Fruit fly (Drosophila melanogaster) whole organism, embryonic: ENCODE measurements around the gene CG9664.

Experiments used
- Abd-B ChIP-seq: fragments of 200-800 bp; sonication (Bioruptor generic); optimal IDR thresholded peaks from 2 replicates; lab custom pipeline; 2018; ENCODE audit warnings: missing biosample characterization, mild to moderate bottlenecking, missing genetic modification characterization, moderate library complexity
- CG10979 ChIP-seq: fragments of 200-800 bp; sonication (Bioruptor generic); optimal IDR thresholded peaks from 2 replicates; lab custom pipeline; 2018; ENCODE audit warnings: missing biosample characterization, mild to moderate bottlenecking, missing genetic modification characterization, moderate library complexity
- CG11085 ChIP-seq: fragments of 200-800 bp; sonication (Bioruptor generic); IDR thresholded peaks from 2 replicates; pipeline ENCODE4 v1.3.6; 2022; ENCODE audit warnings: missing biosample characterization, missing genetic modification characterization
- CG11456 ChIP-seq: fragments of 200-800 bp; sonication (Bioruptor generic); IDR thresholded peaks from 3 replicates; pipeline ENCODE4 v1.3.6; 2022; ENCODE audit warnings: missing biosample characterization, missing genetic modification characterization
- CG11695 ChIP-seq: fragments of 200-800 bp; sonication (Bioruptor generic); IDR thresholded peaks from 3 replicates; pipeline ENCODE4 v1.3.6; 2022; ENCODE audit warnings: missing biosample characterization, missing genetic modification characterization
- CG12219 ChIP-seq: fragments of 200-800 bp; sonication (Bioruptor generic); optimal IDR thresholded peaks from 3 replicates; lab custom pipeline; 2018; ENCODE audit warnings: missing biosample characterization, mild to moderate bottlenecking, missing genetic modification characterization
- CG12942 ChIP-seq: fragments of 200-800 bp; sonication (Bioruptor generic); optimal IDR thresholded peaks from 3 replicates; lab custom pipeline; 2016; ENCODE audit warnings: missing biosample characterization, missing genetic modification characterization
- CG14441 ChIP-seq: fragments of 200-800 bp; sonication (Bioruptor generic); IDR thresholded peaks from 2 replicates; pipeline ENCODE4 v1.3.6; 2022; ENCODE audit warnings: missing biosample characterization, missing genetic modification characterization
- CG17186 ChIP-seq: fragments of 200-800 bp; sonication (Bioruptor generic); optimal IDR thresholded peaks from 3 replicates; lab custom pipeline; 2017; ENCODE audit warnings: missing biosample characterization, missing genetic modification reagents, missing genetic modification characterization
- CG17361 ChIP-seq: fragments of 200-800 bp; sonication (Bioruptor generic); IDR thresholded peaks from 3 replicates; pipeline ENCODE4 v1.3.6; 2022; ENCODE audit warnings: missing biosample characterization, missing genetic modification characterization
- CG17802 ChIP-seq: fragments of 200-800 bp; sonication (Bioruptor generic); optimal IDR thresholded peaks from 2 replicates; lab custom pipeline; 2018; ENCODE audit warnings: missing biosample characterization, mild to moderate bottlenecking, missing genetic modification characterization, moderate library complexity
- CG18011 ChIP-seq: fragments of 200-800 bp; sonication (Bioruptor generic); optimal IDR thresholded peaks from 2 replicates; lab custom pipeline; 2017; ENCODE audit warnings: missing biosample characterization, missing genetic modification characterization, mild to moderate bottlenecking, moderate library complexity, missing genotype
- CG3838 ChIP-seq: fragments of 200-800 bp; sonication (Bioruptor generic); optimal IDR thresholded peaks from 3 replicates; lab custom pipeline; 2016; ENCODE audit warnings: missing biosample characterization, missing genetic modification characterization
- CG3847 ChIP-seq: fragments of 200-800 bp; sonication (Bioruptor generic); IDR thresholded peaks from 2 replicates; pipeline ENCODE4 v1.3.6; 2022; ENCODE audit warnings: missing biosample characterization, missing genetic modification characterization
- CG4424 ChIP-seq: fragments of 200-800 bp; sonication (Bioruptor generic); optimal IDR thresholded peaks from 3 replicates; lab custom pipeline; 2016; ENCODE audit warnings: missing biosample characterization, missing genetic modification characterization
- CG4730 ChIP-seq: fragments of 200-800 bp; sonication (Bioruptor generic); IDR thresholded peaks from 2 replicates; pipeline ENCODE4 v1.3.6; 2022; ENCODE audit warnings: missing biosample characterization, missing genetic modification characterization
- CG5245 ChIP-seq: fragments of 200-800 bp; sonication (Bioruptor generic); optimal IDR thresholded peaks from 3 replicates; lab custom pipeline; 2016; ENCODE audit warnings: missing biosample characterization, missing genetic modification characterization
- CG7745 ChIP-seq: fragments of 200-800 bp; sonication (Bioruptor generic); optimal IDR thresholded peaks from 2 replicates; lab custom pipeline; 2018; ENCODE audit warnings: missing biosample characterization, mild to moderate bottlenecking, missing genetic modification characterization, moderate library complexity
- CG7963 ChIP-seq: fragments of 200-800 bp; sonication (Bioruptor generic); IDR thresholded peaks from 3 replicates; pipeline ENCODE4 v1.3.6; 2022; ENCODE audit warnings: missing biosample characterization, missing genetic modification characterization; ENCODE audit not compliant: partially characterized antibody
- CG8388 ChIP-seq: fragments of 200-800 bp; sonication (Bioruptor generic); optimal IDR thresholded peaks from 2 replicates; lab custom pipeline; 2019; ENCODE audit warnings: missing biosample characterization, mild to moderate bottlenecking, missing genetic modification characterization, moderate library complexity
- CG9817 ChIP-seq: fragments of 200-800 bp; sonication (Bioruptor generic); optimal IDR thresholded peaks from 2 replicates; lab custom pipeline; 2018; ENCODE audit warnings: missing biosample characterization, mild to moderate bottlenecking, missing genetic modification characterization, moderate library complexity
- CrebB ChIP-seq: fragments of 200-800 bp; sonication (Bioruptor generic); optimal IDR thresholded peaks from 3 replicates; lab custom pipeline; 2018; ENCODE audit warnings: missing biosample characterization, mild to moderate bottlenecking, missing genetic modification characterization
- Dfd ChIP-seq, 2 experiments: fragments of >200 bp; optimal IDR thresholded peaks; 2 replicates each; lab custom pipeline; 2017; ENCODE audit warnings: missing biosample characterization in 2 of 2, missing genetic modification characterization in 2 of 2
- Hr51 ChIP-seq, 2 experiments: fragments of 200-800 bp; sonication (Bioruptor generic); optimal IDR thresholded peaks; 2 replicates in 1 of 2; 3 replicates in 1 of 2; lab custom pipeline; 2016 to 2018; ENCODE audit warnings: missing biosample characterization in 2 of 2, missing genetic modification characterization in 2 of 2, mild to moderate bottlenecking in 1 of 2, moderate library complexity in 1 of 2
- Myb ChIP-seq: fragments of 200-800 bp; sonication (Bioruptor generic); optimal IDR thresholded peaks from 2 replicates; lab custom pipeline; 2016; ENCODE audit warnings: missing biosample characterization, missing genetic modification characterization
- ab ChIP-seq: fragments of 200-800 bp; sonication (Bioruptor generic); optimal IDR thresholded peaks from 2 replicates; lab custom pipeline; 2016; ENCODE audit warnings: missing biosample characterization, missing genetic modification characterization
- bab2 ChIP-seq: fragments of 200-800 bp; sonication (Bioruptor generic); optimal IDR thresholded peaks from 2 replicates; lab custom pipeline; 2016; ENCODE audit warnings: missing biosample characterization, missing genetic modification characterization
- cato ChIP-seq: fragments of 200-800 bp; sonication (Bioruptor generic); optimal IDR thresholded peaks from 2 replicates; lab custom pipeline; 2016; ENCODE audit warnings: missing biosample characterization, missing genetic modification characterization, borderline replicate concordance
- caup ChIP-seq: fragments of 200-800 bp; sonication (Bioruptor generic); optimal IDR thresholded peaks from 3 replicates; lab custom pipeline; 2017; ENCODE audit warnings: missing biosample characterization, mild to moderate bottlenecking, missing genetic modification characterization, moderate library complexity; ENCODE audit not compliant: severe bottlenecking
- danr ChIP-seq: fragments of 200-800 bp; sonication (Bioruptor generic); IDR thresholded peaks from 2 replicates; pipeline ENCODE4 v1.3.6; 2022; ENCODE audit warnings: missing biosample characterization, missing genetic modification characterization
- dati ChIP-seq: fragments of 200-800 bp; sonication (Bioruptor generic); IDR thresholded peaks from 2 replicates; pipeline ENCODE4 v1.3.6; 2022; ENCODE audit warnings: missing biosample characterization, missing genetic modification characterization
- dysf ChIP-seq: fragments of 200-800 bp; sonication (Bioruptor generic); IDR thresholded peaks from 3 replicates; pipeline ENCODE4 v1.3.6; 2022; ENCODE audit warnings: missing biosample characterization, missing genetic modification characterization
- ewg ChIP-seq: fragments of 200-800 bp; sonication (Bioruptor generic); optimal IDR thresholded peaks from 3 replicates; lab custom pipeline; 2017; ENCODE audit warnings: mild to moderate bottlenecking, missing biosample characterization, missing genetic modification reagents, missing genetic modification characterization
- her ChIP-seq: fragments of 200-800 bp; sonication (Bioruptor generic); optimal IDR thresholded peaks from 2 replicates; lab custom pipeline; 2016; ENCODE audit warnings: missing biosample characterization, missing genetic modification characterization
- hkb ChIP-seq, 2 experiments: fragments of 200-800 bp in 1 of 2; fragments of >200 bp in 1 of 2; sonication (Bioruptor generic) in 1 of 2; IDR thresholded peaks in 1 of 2; optimal IDR thresholded peaks in 1 of 2; 2 replicates each; pipeline versions ENCODE4 v1.3.6 to Lab custom; 2017 to 2022; ENCODE audit warnings: missing biosample characterization in 1 of 2, missing genetic modification characterization in 1 of 2
- hth ChIP-seq: fragments of >200 bp; optimal IDR thresholded peaks from 2 replicates; lab custom pipeline; 2017; ENCODE audit warnings: inconsistent platforms
- insv ChIP-seq, 2 experiments: fragments of 200-800 bp; sonication (Bioruptor generic); optimal IDR thresholded peaks; 3 replicates each; lab custom pipeline; 2016 to 2018; ENCODE audit warnings: missing biosample characterization in 2 of 2, missing genetic modification characterization in 2 of 2
- kni ChIP-seq: fragments of 200-800 bp; sonication (Bioruptor generic); optimal IDR thresholded peaks from 3 replicates; lab custom pipeline; 2017; ENCODE audit warnings: mild to moderate bottlenecking, missing biosample characterization, missing genetic modification reagents, missing genetic modification characterization
- lola ChIP-seq, 3 experiments: fragments of >200 bp in 2 of 3; fragments of 200-800 bp in 1 of 3; sonication (Bioruptor generic) in 1 of 3; optimal IDR thresholded peaks; 2 replicates each; lab custom pipeline; 2017 to 2019; ENCODE audit warnings: missing biosample characterization in 3 of 3, missing genetic modification characterization in 3 of 3, mild to moderate bottlenecking in 1 of 3, moderate library complexity in 1 of 3
- mirr ChIP-seq: fragments of 200-800 bp; sonication (Bioruptor generic); optimal IDR thresholded peaks from 3 replicates; lab custom pipeline; 2018; ENCODE audit warnings: missing biosample characterization, mild to moderate bottlenecking, missing genetic modification characterization
- oc ChIP-seq: fragments of 200-800 bp; sonication (Bioruptor generic); optimal IDR thresholded peaks from 2 replicates; lab custom pipeline; 2018; ENCODE audit warnings: missing biosample characterization, mild to moderate bottlenecking, missing genetic modification characterization, moderate library complexity
- odd ChIP-seq: fragments of 200-800 bp; sonication (Bioruptor generic); optimal IDR thresholded peaks from 2 replicates; lab custom pipeline; 2017; ENCODE audit warnings: missing biosample characterization, mild to moderate bottlenecking, missing genetic modification characterization
- shn ChIP-seq: fragments of 200-800 bp; sonication (Bioruptor generic); optimal IDR thresholded peaks from 3 replicates; lab custom pipeline; 2016; ENCODE audit warnings: missing biosample characterization, missing genetic modification characterization
- tll ChIP-seq, 2 experiments: fragments of 200-800 bp in 1 of 2; fragments of >200 bp in 1 of 2; sonication (Bioruptor generic) in 1 of 2; optimal IDR thresholded peaks; 2 replicates each; lab custom pipeline; 2017 to 2019; ENCODE audit warnings: missing biosample characterization in 2 of 2, missing genetic modification characterization in 2 of 2, mild to moderate bottlenecking in 1 of 2, moderate library complexity in 1 of 2
- trem ChIP-seq: fragments of 200-800 bp; optimal IDR thresholded peaks from 3 replicates; lab custom pipeline; 2019; ENCODE audit warnings: missing biosample characterization, mild to moderate bottlenecking, missing genetic modification characterization, moderate library complexity
- wek ChIP-seq: fragments of 200-800 bp; sonication (Bioruptor generic); optimal IDR thresholded peaks from 3 replicates; lab custom pipeline; 2018; ENCODE audit warnings: missing biosample characterization, mild to moderate bottlenecking, missing genetic modification characterization, moderate library complexity
- wor ChIP-seq: fragments of 200-800 bp; sonication (Bioruptor generic); IDR thresholded peaks from 2 replicates; pipeline ENCODE4 v1.3.6; 2022; ENCODE audit warnings: missing biosample characterization, missing genetic modification characterization
- zfh1 ChIP-seq: fragments of 200-800 bp; sonication (Bioruptor generic); IDR thresholded peaks from 3 replicates; pipeline ENCODE4 v1.3.6; 2022; ENCODE audit warnings: missing biosample characterization, missing genetic modification characterization

The CG9664 gene

dm6 chr2L:3338566-3339215 is 44.2 kb upstream of the CG9664 start (continued):
- TF ChIP-seq bab2 (GFP tag; lab: Kevin White, UChicago) (peak; percentile 74), oc (tag; lab: Kevin White, UChicago) (peak; percentile 90), CG11695 (GFP tag; lab: Robert Waterston, UW) (peak; percentile 57; the same call in 1 of the 3 replicates), Abd-B (GFP tag; lab: Kevin White, UChicago) (peak; percentile 85), lola (GFP tag; optimal IDR thresholded peaks at IDR 0.05; lab: Kevin White, UChicago) (peak in 1 of 3 experiments; percentile 83), ab (peak; percentile 61), CG8388 (GFP tag; lab: Kevin White, UChicago) (peak; percentile 88), CG17361 (GFP tag; lab: Robert Waterston, UW) (peak; percentile 88; the same call in 2 of the 3 replicates), dati (GFP tag; lab: Robert Waterston, UW) (peak; percentile 59; the same call in 1 of the 2 replicates), Dfd (GFP tag; optimal IDR thresholded peaks at IDR 0.05; lab: Kevin White, UChicago) (no peak), odd (GFP tag; lab: Kevin White, UChicago) (peak; percentile 24), CG10979 (tag; lab: Kevin White, UChicago) (peak; percentile 93), hkb (optimal IDR thresholded peaks at IDR 0.05; lab: Kevin White, UChicago) (no peak), hkb (GFP tag; IDR thresholded peaks at IDR 0.05; lab: Robert Waterston, UW) (peak; percentile 55; the same call in 1 of the 2 replicates), CG3847 (GFP tag; lab: Robert Waterston, UW) (peak; percentile 44; the same call in 1 of the 2 replicates), caup (GFP tag; lab: Kevin White, UChicago) (no peak), CG14441 (GFP tag; lab: Robert Waterston, UW) (0 out of 2 replicates have a peak, but pooled peaks have one; percentile 51), CG17802 (tag; lab: Kevin White, UChicago) (peak; percentile 78), wek (no peak), CG11085 (GFP tag; lab: Robert Waterston, UW) (no peak; the same call in 1 of the 2 replicates), CG3838 (peak; percentile 45), Hr51 (GFP tag; optimal IDR thresholded peaks at IDR 0.05; lab: Kevin White, UChicago) (peak in 1 of 2 experiments; percentile 15), CG7963 (no peak), kni (GFP tag; lab: Kevin White, UChicago) (peak; percentile 50), CG17186 (GFP tag; lab: Kevin White, UChicago) (peak; percentile 58), zfh1 (GFP tag; lab: Robert Waterston, UW) (peak; percentile 87), CG18011 (GFP tag; lab: Kevin White, UChicago) (no peak), CG7745 (no peak), CG4424 (GFP tag; lab: Kevin White, UChicago) (peak; percentile 91), insv (GFP tag; optimal IDR thresholded peaks at IDR 0.05; lab: Kevin White, UChicago) (no peak), shn (GFP tag; lab: Kevin White, UChicago) (peak; percentile 78), danr (GFP tag; lab: Robert Waterston, UW) (peak; percentile 65), CG4730 (GFP tag; lab: Robert Waterston, UW) (peak; percentile 66; the same call in 1 of the 2 replicates), mirr (GFP tag; lab: Kevin White, UChicago) (no peak), her (GFP tag; lab: Kevin White, UChicago) (no peak), CG12219 (GFP tag; lab: Kevin White, UChicago) (peak; percentile 39), trem (tag; lab: Kevin White, UChicago) (peak; percentile 85), CG11456 (GFP tag; lab: Robert Waterston, UW) (peak; percentile 43; the same call in 1 of the 3 replicates), CrebB (tag; lab: Kevin White, UChicago) (no peak), Myb (GFP tag; lab: Kevin White, UChicago) (peak; percentile 53), CG5245 (GFP tag; lab: Kevin White, UChicago) (peak; percentile 78), dysf (GFP tag; lab: Robert Waterston, UW) (peak; percentile 72), ewg (GFP tag; lab: Kevin White, UChicago) (peak; percentile 89), hth (lab: Kevin White, UChicago) (no peak), cato (peak; percentile 81), CG12942 (GFP tag; lab: Kevin White, UChicago) (peak; percentile 74), wor (GFP tag; lab: Robert Waterston, UW) (peak; percentile 70), CG9817 (tag; lab: Kevin White, UChicago) (peak; percentile 10), tll (GFP tag; optimal IDR thresholded peaks at IDR 0.05; lab: Kevin White, UChicago) (no peak)
